Worm (Caenorhabditis elegans): ENCODE measurements around the gene K02E10.4.

The K02E10.4 gene

ce11 chrX:2536246-2536772 lies 53.2 kb downstream of the K02E10.4 start (continued):
- peak; percentile 81 for TF ChIP-seq fos-1 (tag; optimal IDR thresholded peaks at IDR 0.05)
- peak; percentile 88 for TF ChIP-seq swsn-7 (tag; optimal IDR thresholded peaks at IDR 0.05)
- peak; percentile 83 for TF ChIP-seq nhr-19 (GFP tag; conservative IDR thresholded peaks at IDR 0.05)
- no peak for TF ChIP-seq Y116A8C.19 (tag; optimal IDR thresholded peaks at IDR 0.05; ENCODE audit: borderline replicate concordance)
- TF ChIP-seq nhr-71 (tag; optimal IDR thresholded peaks at IDR 0.05), result peak; percentile 95
- peak; percentile 79 for TF ChIP-seq mep-1 (tag; optimal IDR thresholded peaks at IDR 0.05)
- no peak for TF ChIP-seq sptf-1 (tag; optimal IDR thresholded peaks at IDR 0.05)
- TF ChIP-seq sup-37 (GFP tag; optimal IDR thresholded peaks at IDR 0.05), result peak; percentile 74
- peak; percentile 89 for TF ChIP-seq fkh-8 (tag; optimal IDR thresholded peaks at IDR 0.05)
- peak; percentile 49 for TF ChIP-seq nhr-237 (tag; optimal IDR thresholded peaks at IDR 0.05)
- no peak for TF ChIP-seq unc-62 (GFP tag; optimal IDR thresholded peaks at IDR 0.05)
- peak; percentile 75 to 87 for TF ChIP-seq lsy-2 (tag; optimal IDR thresholded peaks at IDR 0.05)
- TF ChIP-seq fkh-4 (tag; optimal IDR thresholded peaks at IDR 0.05; ENCODE audit: borderline replicate concordance), result no peak
- TF ChIP-seq irx-1 (tag; optimal IDR thresholded peaks at IDR 0.05), result peak; percentile 51
- peak; percentile 66; the same call in 1 of the 2 replicates for TF ChIP-seq mab-9 (GFP tag; IDR thresholded peaks at IDR 0.05)
- peak; percentile 62 for TF ChIP-seq snpc-4 (tag; optimal IDR thresholded peaks at IDR 0.05)
- peak; percentile 61 for TF ChIP-seq pax-3 (tag; optimal IDR thresholded peaks at IDR 0.05)
- TF ChIP-seq elt-3 (tag; optimal IDR thresholded peaks at IDR 0.05), result peak in 1 of 6 experiments; percentile 42
- TF ChIP-seq efl-1 (optimal IDR thresholded peaks at IDR 0.05), result peak; percentile 64 to 77
- peak in 1 of 2 experiments; percentile 94 for TF ChIP-seq efl-1 (GFP tag; optimal IDR thresholded peaks at IDR 0.05 in 1 of 2)
- no peak for TF ChIP-seq ceh-90 (tag; optimal IDR thresholded peaks at IDR 0.05)
- no peak for TF ChIP-seq nhr-28 (tag; optimal IDR thresholded peaks at IDR 0.05)
- TF ChIP-seq nhr-84 (tag; optimal IDR thresholded peaks at IDR 0.05), result no peak
- TF ChIP-seq jun-1 (tag; optimal IDR thresholded peaks at IDR 0.05), result peak; percentile 79
- no peak for TF ChIP-seq efl-3 (GFP tag; optimal IDR thresholded peaks at IDR 0.05)
- peak; percentile 83 to 89 (median 86) for TF ChIP-seq ceh-82 (tag; optimal IDR thresholded peaks at IDR 0.05)
- TF ChIP-seq sox-4 (tag; optimal IDR thresholded peaks at IDR 0.05), result no peak
- peak; percentile 95 for TF ChIP-seq nhr-85 (tag)
- no peak for TF ChIP-seq alr-1 (tag; optimal IDR thresholded peaks at IDR 0.05; ENCODE audit: borderline replicate concordance)
- peak; percentile 84 for TF ChIP-seq unc-86 (tag; optimal IDR thresholded peaks at IDR 0.05)
- peak; percentile 25; the same call in 1 of the 2 replicates for TF ChIP-seq ceh-88 (GFP tag; IDR thresholded peaks at IDR 0.05)
- TF ChIP-seq unc-30 (tag; optimal IDR thresholded peaks at IDR 0.05), result no peak
- no peak for TF ChIP-seq vab-15 (tag; optimal IDR thresholded peaks at IDR 0.05)
- peak in 1 of 2 experiments; percentile 84 for TF ChIP-seq mdl-1 (tag; optimal IDR thresholded peaks at IDR 0.05)
- peak; percentile 36 for TF ChIP-seq ceh-8 (GFP tag; optimal IDR thresholded peaks at IDR 0.05)
- no peak for TF ChIP-seq ama-1 (optimal IDR thresholded peaks at IDR 0.05)
- TF ChIP-seq xbp-1 (tag; optimal IDR thresholded peaks at IDR 0.05), result peak; percentile 83
- peak; percentile 88 for TF ChIP-seq tbx-2 (tag; optimal IDR thresholded peaks at IDR 0.05)
- no peak for TF ChIP-seq nhr-76 (tag; optimal IDR thresholded peaks at IDR 0.05)
- peak; percentile 12 to 36 (median 32) for TF ChIP-seq dpl-1 (GFP tag; optimal IDR thresholded peaks at IDR 0.05)
- TF ChIP-seq aha-1 (tag; optimal IDR thresholded peaks at IDR 0.05), result peak; percentile 76
- no peak for TF ChIP-seq ces-1 (GFP tag; optimal IDR thresholded peaks at IDR 0.05)
- peak; percentile 80 for TF ChIP-seq ztf-4 (tag; optimal IDR thresholded peaks at IDR 0.05)
- TF ChIP-seq mef-2 (tag; optimal IDR thresholded peaks at IDR 0.05), result no peak
- peak; percentile 75 for TF ChIP-seq nhr-90 (tag; optimal IDR thresholded peaks at IDR 0.05; ENCODE audit: poor library complexity)
- TF ChIP-seq hlh-17 (GFP tag; optimal IDR thresholded peaks at IDR 0.05; ENCODE audit: borderline replicate concordance), result no peak
- TF ChIP-seq nhr-47 (tag; optimal IDR thresholded peaks at IDR 0.05), result peak; percentile 90

All from whole organism, L1 larva.